Fruit fly (Drosophila melanogaster) whole organism, adult: Measurements from ENCODE around the gene CG10137.

Experiments used
- CG11617 ChIP-seq: fragments of 200-800 bp; sonication (Bioruptor generic); optimal IDR thresholded peaks from 2 replicates; lab custom pipeline; 2017; ENCODE audit warnings: mild to moderate bottlenecking, missing biosample characterization, missing genetic modification reagents, missing genetic modification characterization
- CG12768 ChIP-seq: fragments of 200-800 bp; sonication (Bioruptor generic); optimal IDR thresholded peaks from 2 replicates; lab custom pipeline; 2017; ENCODE audit warnings: missing biosample characterization, missing genetic modification characterization, mild to moderate bottlenecking, moderate library complexity, missing genetic modification reagents
- CG14711 ChIP-seq: fragments of 200-800 bp; sonication (Bioruptor generic); optimal IDR thresholded peaks from 2 replicates; lab custom pipeline; 2018; ENCODE audit warnings: missing biosample characterization, mild to moderate bottlenecking, missing genetic modification characterization, moderate library complexity
- CG1620 ChIP-seq: fragments of 200-800 bp; sonication (Bioruptor generic); optimal IDR thresholded peaks from 2 replicates; lab custom pipeline; 2016; ENCODE audit warnings: missing biosample characterization, missing genetic modification characterization
- CG33017 ChIP-seq: fragments of 200-800 bp; sonication (Bioruptor generic); optimal IDR thresholded peaks from 2 replicates; lab custom pipeline; 2018; ENCODE audit warnings: missing biosample characterization, mild to moderate bottlenecking, missing genetic modification characterization, moderate library complexity
- CG5204 ChIP-seq: fragments of 200-800 bp; sonication (Bioruptor generic); optimal IDR thresholded peaks from 2 replicates; lab custom pipeline; 2016; ENCODE audit warnings: missing biosample characterization, missing genetic modification characterization
- CG7045 ChIP-seq: fragments of 200-800 bp; sonication (Bioruptor generic); optimal IDR thresholded peaks from 2 replicates; lab custom pipeline; 2017; ENCODE audit warnings: missing biosample characterization, mild to moderate bottlenecking, missing genetic modification characterization
- CG7101 ChIP-seq: fragments of 200-800 bp; sonication (Bioruptor generic); optimal IDR thresholded peaks from 2 replicates; lab custom pipeline; 2018; ENCODE audit warnings: missing biosample characterization, mild to moderate bottlenecking, missing genetic modification characterization, moderate library complexity
- Clk ChIP-seq: fragments of 200-800 bp; sonication (Bioruptor generic); optimal IDR thresholded peaks from 2 replicates; lab custom pipeline; 2017; ENCODE audit warnings: missing biosample characterization, missing genetic modification characterization
- Crg-1 ChIP-seq: fragments of 200-800 bp; sonication (Bioruptor generic); optimal IDR thresholded peaks from 2 replicates; lab custom pipeline; 2016; ENCODE audit warnings: missing biosample characterization, missing genetic modification characterization
- Hr96 ChIP-seq: fragments of 200-800 bp; sonication (Bioruptor generic); optimal IDR thresholded peaks from 2 replicates; lab custom pipeline; 2016; ENCODE audit warnings: missing biosample characterization, missing genetic modification characterization
- Mnt ChIP-seq: fragments of 200-800 bp; sonication (Bioruptor generic); optimal IDR thresholded peaks from 2 replicates; lab custom pipeline; 2016; ENCODE audit warnings: missing biosample characterization, mild to moderate bottlenecking, missing genetic modification characterization
- bab1 ChIP-seq: fragments of 200-800 bp; sonication (Bioruptor generic); optimal IDR thresholded peaks from 3 replicates; lab custom pipeline; 2019; ENCODE audit warnings: missing biosample characterization, mild to moderate bottlenecking, missing genetic modification characterization, moderate library complexity
- cic ChIP-seq: fragments of 200-800 bp; sonication (Bioruptor generic); optimal IDR thresholded peaks from 2 replicates; lab custom pipeline; 2017; ENCODE audit warnings: missing biosample characterization, mild to moderate bottlenecking, missing genetic modification characterization, moderate library complexity
- cnc ChIP-seq, 2 experiments: fragments of >200 bp; optimal IDR thresholded peaks; 2 replicates each; lab custom pipeline; 2017
- kay ChIP-seq: fragments of 200-800 bp; sonication (Bioruptor generic); peaks from one replicate; lab custom pipeline; 2016; ENCODE audit warnings: missing biosample characterization, missing genetic modification characterization, borderline replicate concordance
- ovo ChIP-seq: fragments of 200-800 bp; sonication (Bioruptor generic); optimal IDR thresholded peaks from 2 replicates; lab custom pipeline; 2016; ENCODE audit warnings: missing biosample characterization, missing genetic modification characterization
- pad ChIP-seq: fragments of 200-800 bp; sonication (Bioruptor generic); optimal IDR thresholded peaks from 3 replicates; lab custom pipeline; 2017; ENCODE audit warnings: missing biosample characterization, missing genetic modification characterization, mild to moderate bottlenecking, moderate library complexity, missing genetic modification reagents
- tj ChIP-seq: fragments of 200-800 bp; sonication (Bioruptor generic); optimal IDR thresholded peaks from 3 replicates; lab custom pipeline; 2017; ENCODE audit warnings: missing biosample characterization, mild to moderate bottlenecking, missing genetic modification characterization, moderate library complexity
- toe ChIP-seq: fragments of 200-800 bp; sonication (Bioruptor generic); optimal IDR thresholded peaks from 2 replicates; lab custom pipeline; 2016; ENCODE audit warnings: missing biosample characterization, missing genetic modification characterization

CG10137 gene

DNA sequence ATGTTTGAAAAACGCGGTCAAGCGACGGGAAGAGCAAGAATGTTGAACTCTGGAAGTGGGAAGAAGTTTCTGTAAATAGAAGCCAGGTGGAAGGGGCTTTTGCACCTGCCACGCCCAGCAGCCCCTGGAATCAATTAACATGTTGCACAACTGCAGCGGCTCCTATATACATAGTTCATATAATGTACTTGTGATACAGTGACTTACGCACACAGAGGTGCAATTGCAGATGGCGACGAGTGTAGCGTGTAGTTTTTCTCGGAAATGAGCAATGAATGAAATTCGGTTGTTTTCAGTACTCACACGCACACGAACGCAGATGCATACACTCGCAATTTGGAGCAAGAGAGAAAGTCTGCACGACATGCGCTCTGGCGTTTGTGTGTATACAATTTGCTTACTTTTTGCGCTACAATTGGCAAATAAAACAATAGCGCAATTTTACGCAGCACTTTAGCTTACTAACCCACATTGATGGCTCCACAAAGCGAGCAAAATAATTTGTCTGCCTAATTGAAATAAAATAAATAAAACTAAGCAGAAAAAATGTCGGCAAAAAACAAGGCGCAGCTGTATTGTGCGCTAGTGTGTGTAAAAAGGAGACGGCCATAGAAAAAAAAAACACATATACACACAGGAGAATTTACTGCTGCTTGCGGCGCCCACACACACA is 49.9 kb downstream of the CG10137 start:
- TF ChIP-seq Hr96 = peak; percentile 47
- TF ChIP-seq kay (GFP tag; lab: Kevin White, UChicago) = no peak
- peak; percentile 40 for TF ChIP-seq Crg-1 (GFP tag; lab: Kevin White, UChicago)
- TF ChIP-seq CG11617 (GFP tag; lab: Kevin White, UChicago) = peak; percentile 5
- no peak for TF ChIP-seq ovo (GFP tag; lab: Kevin White, UChicago)
- peak; percentile 60 for TF ChIP-seq Mnt (GFP tag; lab: Kevin White, UChicago)
- no peak for TF ChIP-seq CG12768 (GFP tag; lab: Kevin White, UChicago)
- TF ChIP-seq CG7045 (GFP tag; lab: Kevin White, UChicago) = no peak
- peak; percentile 31 for TF ChIP-seq tj (GFP tag; lab: Kevin White, UChicago)
- TF ChIP-seq CG5204 (GFP tag; lab: Kevin White, UChicago) = no peak
- peak; percentile 31 for TF ChIP-seq CG33017 (tag; lab: Kevin White, UChicago)
- no peak for TF ChIP-seq pad
- TF ChIP-seq cnc (optimal IDR thresholded peaks at IDR 0.05; lab: Kevin White, UChicago) = no peak
- no peak for TF ChIP-seq CG1620 (GFP tag; lab: Kevin White, UChicago)
- no peak for TF ChIP-seq CG7101 (tag; lab: Kevin White, UChicago)
- TF ChIP-seq cic (GFP tag; lab: Kevin White, UChicago) = peak; percentile 100
- TF ChIP-seq toe (GFP tag; lab: Kevin White, UChicago) = peak; percentile 11
- TF ChIP-seq Clk (GFP tag; lab: Kevin White, UChicago) = no peak
- TF ChIP-seq bab1 = no peak

- peak; percentile 61 for TF ChIP-seq CG14711
- no peak for TF ChIP-seq Mnt (GFP tag; lab: Kevin White, UChicago)
- TF ChIP-seq CG1620 (GFP tag; lab: Kevin White, UChicago) = peak; percentile 37
- peak; percentile 13 for TF ChIP-seq CG12768 (GFP tag; lab: Kevin White, UChicago)
- TF ChIP-seq CG5204 (GFP tag; lab: Kevin White, UChicago) = no peak
- no peak for TF ChIP-seq kay (GFP tag; lab: Kevin White, UChicago)
- peak; percentile 31 for TF ChIP-seq Clk (GFP tag; lab: Kevin White, UChicago)
- peak; percentile 33 for TF ChIP-seq pad
- peak; percentile 45 for TF ChIP-seq Crg-1 (GFP tag; lab: Kevin White, UChicago)
- TF ChIP-seq cnc (optimal IDR thresholded peaks at IDR 0.05; lab: Kevin White, UChicago) = no peak
- no peak for TF ChIP-seq tj (GFP tag; lab: Kevin White, UChicago)
- peak; percentile 43 for TF ChIP-seq ovo (GFP tag; lab: Kevin White, UChicago)
- no peak for TF ChIP-seq cic (GFP tag; lab: Kevin White, UChicago)
- TF ChIP-seq toe (GFP tag; lab: Kevin White, UChicago) = peak; percentile 60
- TF ChIP-seq CG11617 (GFP tag; lab: Kevin White, UChicago) = peak; percentile 47
- TF ChIP-seq CG7101 (tag; lab: Kevin White, UChicago) = peak; percentile 79
- TF ChIP-seq Hr96 = peak; percentile 45
- no peak for TF ChIP-seq CG33017 (tag; lab: Kevin White, UChicago)
- TF ChIP-seq CG7045 (GFP tag; lab: Kevin White, UChicago) = peak; percentile 29
- peak; percentile 33 for TF ChIP-seq bab1
Observed at dm6 chr2L:19577187-19577765, 50.8 kb downstream of the CG10137 start, which contains the start of the genes spi and msb1l. spi (minus strand) TSS chr2L:19577315. msb1l (plus strand) TSS chr2L:19577701.

- no peak for TF ChIP-seq CG14711
- peak; percentile 48 for TF ChIP-seq tj (GFP tag; lab: Kevin White, UChicago)
- no peak for TF ChIP-seq Mnt (GFP tag; lab: Kevin White, UChicago)
- no peak for TF ChIP-seq CG5204 (GFP tag; lab: Kevin White, UChicago)
- no peak for TF ChIP-seq ovo (GFP tag; lab: Kevin White, UChicago)
- TF ChIP-seq CG7045 (GFP tag; lab: Kevin White, UChicago) = no peak
- no peak for TF ChIP-seq CG11617 (GFP tag; lab: Kevin White, UChicago)
- no peak for TF ChIP-seq cic (GFP tag; lab: Kevin White, UChicago)
- no peak for TF ChIP-seq Hr96
- peak; percentile 28 for TF ChIP-seq bab1
Observed at dm6 chr2L:19579995-19580578, 53.6 kb downstream of the CG10137 start, which contains the start of gene Pmvk. Pmvk (minus strand) TSS chr2L:19580351.

DNA sequence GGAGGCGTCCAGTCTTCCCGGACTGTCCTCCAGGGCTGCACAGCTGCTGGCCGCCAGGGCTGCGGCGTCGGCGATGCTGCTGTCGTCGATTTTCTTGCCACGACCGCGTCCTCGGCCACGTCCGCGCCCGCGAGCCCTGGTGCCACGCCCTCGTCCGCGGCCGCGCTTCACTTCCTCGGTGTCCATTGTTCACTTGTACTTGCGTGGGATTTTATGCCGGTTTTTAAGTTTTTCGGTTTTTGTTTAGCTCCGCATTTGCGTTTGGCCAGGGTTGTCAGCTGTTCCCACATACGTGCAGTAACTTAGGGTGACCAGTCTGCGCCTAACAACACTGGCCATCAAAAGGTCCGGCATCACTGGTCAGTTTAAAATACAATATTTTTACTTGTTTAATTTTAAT is 55.7 kb downstream of the CG10137 start, which contains the start of gene Hakai:
Gene Hakai (minus strand): TSS at position 290 of the 400 bp plus-strand sequence.
- peak; percentile 27 for TF ChIP-seq Clk (GFP tag; lab: Kevin White, UChicago)
- peak; percentile 48 for TF ChIP-seq pad
- TF ChIP-seq CG7045 (GFP tag; lab: Kevin White, UChicago) = peak; percentile 67
- TF ChIP-seq cic (GFP tag; lab: Kevin White, UChicago) = peak; percentile 6
- TF ChIP-seq Crg-1 (GFP tag; lab: Kevin White, UChicago) = peak; percentile 37
- no peak for TF ChIP-seq ovo (GFP tag; lab: Kevin White, UChicago)
- TF ChIP-seq CG5204 (GFP tag; lab: Kevin White, UChicago) = no peak
- TF ChIP-seq toe (GFP tag; lab: Kevin White, UChicago) = peak; percentile 74
- TF ChIP-seq CG33017 (tag; lab: Kevin White, UChicago) = no peak
- TF ChIP-seq Mnt (GFP tag; lab: Kevin White, UChicago) = peak; percentile 38
- peak; percentile 65 for TF ChIP-seq CG12768 (GFP tag; lab: Kevin White, UChicago)
- TF ChIP-seq CG14711 = peak; percentile 95
- no peak for TF ChIP-seq cnc (optimal IDR thresholded peaks at IDR 0.05; lab: Kevin White, UChicago)
- peak; percentile 48 for TF ChIP-seq CG11617 (GFP tag; lab: Kevin White, UChicago)
- no peak for TF ChIP-seq kay (GFP tag; lab: Kevin White, UChicago)
- TF ChIP-seq CG7101 (tag; lab: Kevin White, UChicago) = peak; percentile 46
- peak; percentile 70 for TF ChIP-seq tj (GFP tag; lab: Kevin White, UChicago)
- TF ChIP-seq Hr96 = peak; percentile 78
- peak; percentile 60 for TF ChIP-seq bab1
- peak; percentile 63 for TF ChIP-seq CG1620 (GFP tag; lab: Kevin White, UChicago)
